Fruit fly (Drosophila melanogaster) whole organism, embryonic: ENCODE data around the gene mRpL15.

ENCODE experiments used
- Adf1 ChIP-seq: fragments of 200-800 bp; sonication (Bioruptor generic); IDR thresholded peaks from 2 replicates; pipeline ENCODE4 v1.3.6; 2022; ENCODE audit warnings: missing biosample characterization, missing genetic modification characterization
- BEAF-32 ChIP-seq: fragments of 200-800 bp; sonication (Bioruptor generic); optimal IDR thresholded peaks from 3 replicates; lab custom pipeline; 2017; ENCODE audit warnings: missing biosample characterization, missing genetic modification characterization, mild to moderate bottlenecking, moderate library complexity, missing genetic modification reagents
- Bgb ChIP-seq: fragments of 200-800 bp; sonication (Bioruptor generic); IDR thresholded peaks from 2 replicates; pipeline ENCODE4 v1.3.6; 2022; ENCODE audit warnings: missing biosample characterization, missing genetic modification characterization; ENCODE audit not compliant: partially characterized antibody
- C15 ChIP-seq: fragments of 200-800 bp; sonication (Bioruptor generic); IDR thresholded peaks from 3 replicates; pipeline ENCODE4 v1.3.6; 2022; ENCODE audit warnings: missing biosample characterization, missing genetic modification characterization
- CG10267 ChIP-seq: fragments of 200-800 bp; sonication (Bioruptor generic); optimal IDR thresholded peaks from 2 replicates; lab custom pipeline; 2018; ENCODE audit warnings: missing biosample characterization, mild to moderate bottlenecking, missing genetic modification characterization, moderate library complexity
- CG10565 ChIP-seq: fragments of 200-800 bp; sonication (Bioruptor generic); optimal IDR thresholded peaks from 3 replicates; lab custom pipeline; 2016; ENCODE audit warnings: missing biosample characterization, mild to moderate bottlenecking, missing genetic modification characterization
- CG13287 ChIP-seq: fragments of 200-800 bp; sonication (Bioruptor generic); IDR thresholded peaks from 2 replicates; pipeline ENCODE4 v1.3.6; 2022; ENCODE audit warnings: missing biosample characterization, missing genetic modification characterization; ENCODE audit not compliant: partially characterized antibody
- CG14441 ChIP-seq: fragments of 200-800 bp; sonication (Bioruptor generic); IDR thresholded peaks from 2 replicates; pipeline ENCODE4 v1.3.6; 2022; ENCODE audit warnings: missing biosample characterization, missing genetic modification characterization
- CG14710 ChIP-seq: fragments of 200-800 bp; sonication (Bioruptor generic); optimal IDR thresholded peaks from 3 replicates; lab custom pipeline; 2019; ENCODE audit warnings: missing biosample characterization, mild to moderate bottlenecking, missing genetic modification characterization, moderate library complexity
- CG15073 ChIP-seq: fragments of 200-800 bp; sonication (Bioruptor generic); optimal IDR thresholded peaks from 2 replicates; lab custom pipeline; 2016; ENCODE audit warnings: missing biosample characterization, missing genetic modification characterization
- CG17186 ChIP-seq: fragments of 200-800 bp; sonication (Bioruptor generic); optimal IDR thresholded peaks from 3 replicates; lab custom pipeline; 2017; ENCODE audit warnings: missing biosample characterization, missing genetic modification reagents, missing genetic modification characterization
- CG17385 ChIP-seq: fragments of 200-800 bp; sonication (Bioruptor generic); optimal IDR thresholded peaks from 3 replicates; lab custom pipeline; 2018; ENCODE audit warnings: missing biosample characterization, mild to moderate bottlenecking, missing genetic modification characterization
- CG17612 ChIP-seq: fragments of 200-800 bp; sonication (Bioruptor generic); IDR thresholded peaks from 2 replicates; pipeline ENCODE4 v1.3.6; 2022; ENCODE audit warnings: missing biosample characterization, missing genetic modification characterization
- CG2116 ChIP-seq: fragments of 200-800 bp; sonication (Bioruptor generic); optimal IDR thresholded peaks from 3 replicates; lab custom pipeline; 2018; ENCODE audit warnings: missing biosample characterization, mild to moderate bottlenecking, missing genetic modification characterization
- CG2875 ChIP-seq: fragments of 200-800 bp; sonication (Bioruptor generic); optimal IDR thresholded peaks from 2 replicates; lab custom pipeline; 2017; ENCODE audit warnings: missing biosample characterization, mild to moderate bottlenecking, missing genetic modification characterization, missing genetic modification reagents
- CG34224 ChIP-seq: fragments of 200-800 bp; sonication (Bioruptor generic); IDR thresholded peaks from 3 replicates; pipeline ENCODE4 v1.3.6; 2022; ENCODE audit warnings: missing biosample characterization, missing genetic modification characterization; ENCODE audit not compliant: partially characterized antibody
- CG4617 ChIP-seq: fragments of 200-800 bp; sonication (Bioruptor generic); optimal IDR thresholded peaks from 3 replicates; lab custom pipeline; 2016; ENCODE audit warnings: missing biosample characterization, missing genetic modification characterization, borderline replicate concordance
- CG8924 ChIP-seq: fragments of 200-800 bp; optimal IDR thresholded peaks from 3 replicates; lab custom pipeline; 2019; ENCODE audit warnings: missing biosample characterization, mild to moderate bottlenecking, missing genetic modification characterization, moderate library complexity
- CG8944 ChIP-seq: fragments of 200-800 bp; sonication (Bioruptor generic); optimal IDR thresholded peaks from 3 replicates; lab custom pipeline; 2016; ENCODE audit warnings: missing biosample characterization, missing genetic modification characterization
- CG9817 ChIP-seq: fragments of 200-800 bp; sonication (Bioruptor generic); optimal IDR thresholded peaks from 2 replicates; lab custom pipeline; 2018; ENCODE audit warnings: missing biosample characterization, mild to moderate bottlenecking, missing genetic modification characterization, moderate library complexity
- Camta ChIP-seq: fragments of 200-800 bp; sonication (Bioruptor generic); optimal IDR thresholded peaks from 2 replicates; lab custom pipeline; 2016; ENCODE audit warnings: missing biosample characterization, missing genetic modification characterization
- Dp ChIP-seq: fragments of 200-800 bp; sonication (Bioruptor generic); optimal IDR thresholded peaks from 2 replicates; lab custom pipeline; 2018; ENCODE audit warnings: missing biosample characterization, mild to moderate bottlenecking, missing genetic modification characterization, moderate library complexity
- E2f2 ChIP-seq: fragments of 200-800 bp; sonication (Bioruptor generic); IDR thresholded peaks from 2 replicates; pipeline ENCODE4 v1.3.6; 2022; ENCODE audit warnings: missing biosample characterization, missing genetic modification characterization
- Ets97D ChIP-seq: fragments of 200-800 bp; sonication (Bioruptor generic); optimal IDR thresholded peaks from 3 replicates; lab custom pipeline; 2016; ENCODE audit warnings: missing biosample characterization, missing genetic modification characterization
- HmgZ ChIP-seq: fragments of 200-800 bp; sonication (Bioruptor generic); optimal IDR thresholded peaks from 2 replicates; lab custom pipeline; 2018; ENCODE audit warnings: missing biosample characterization, mild to moderate bottlenecking, missing genetic modification characterization
- MESR4 ChIP-seq: fragments of 200-800 bp; sonication (Bioruptor generic); optimal IDR thresholded peaks from 2 replicates; lab custom pipeline; 2018; ENCODE audit warnings: missing biosample characterization, mild to moderate bottlenecking, missing genetic modification characterization, moderate library complexity
- Oaz ChIP-seq: fragments of 200-800 bp; sonication (Bioruptor generic); IDR thresholded peaks from 2 replicates; pipeline ENCODE4 v1.3.6; 2022; ENCODE audit warnings: missing biosample characterization, missing genetic modification characterization
- Pdp1 ChIP-seq, 2 experiments: fragments of 200-800 bp; sonication (Bioruptor generic); optimal IDR thresholded peaks; 3 replicates each; lab custom pipeline; 2016; ENCODE audit warnings: missing biosample characterization in 2 of 2, missing genetic modification characterization in 2 of 2, mild to moderate bottlenecking in 1 of 2, moderate library complexity in 1 of 2
- Sin3A ChIP-seq: fragments of >200 bp; optimal IDR thresholded peaks from 2 replicates; lab custom pipeline; 2018
- Sry-δ ChIP-seq: fragments of 200-800 bp; sonication (Bioruptor generic); optimal IDR thresholded peaks from 2 replicates; lab custom pipeline; 2016; ENCODE audit warnings: missing biosample characterization, missing genetic modification characterization
- TFAM ChIP-seq: fragments of 200-800 bp; sonication (Bioruptor generic); optimal IDR thresholded peaks from 2 replicates; lab custom pipeline; 2017; ENCODE audit warnings: missing biosample characterization, missing genetic modification characterization, inconsistent platforms
- amos ChIP-seq: fragments of 200-800 bp; sonication (Bioruptor generic); IDR thresholded peaks from 2 replicates; pipeline ENCODE4 v1.3.6; 2022; ENCODE audit warnings: missing biosample characterization, missing genetic modification characterization; ENCODE audit not compliant: partially characterized antibody
- bbx ChIP-seq: fragments of 200-800 bp; sonication (Bioruptor generic); IDR thresholded peaks from 2 replicates; pipeline ENCODE4 v1.3.6; 2022; ENCODE audit warnings: missing biosample characterization, missing genetic modification characterization; ENCODE audit not compliant: partially characterized antibody
- cas ChIP-seq: fragments of 200-800 bp; sonication (Bioruptor generic); IDR thresholded peaks from 2 replicates; pipeline ENCODE4 v1.3.6; 2022; ENCODE audit warnings: missing biosample characterization, missing genetic modification characterization
- crp ChIP-seq, 2 experiments: fragments of 200-800 bp; sonication (Bioruptor generic); optimal IDR thresholded peaks; 2 replicates in 1 of 2; 3 replicates in 1 of 2; lab custom pipeline; 2017; ENCODE audit warnings: missing biosample characterization in 2 of 2, missing genetic modification characterization in 2 of 2, mild to moderate bottlenecking in 1 of 2, moderate library complexity in 1 of 2
- dpn ChIP-seq, 2 experiments: fragments of 200-800 bp; sonication (Bioruptor generic); optimal IDR thresholded peaks; 3 replicates each; lab custom pipeline; 2016; ENCODE audit warnings: missing biosample characterization in 2 of 2, missing genetic modification characterization in 2 of 2
- fd3F ChIP-seq: fragments of 200-800 bp; sonication (Bioruptor generic); optimal IDR thresholded peaks from 2 replicates; lab custom pipeline; 2018; ENCODE audit warnings: missing biosample characterization, mild to moderate bottlenecking, missing genetic modification characterization, moderate library complexity
- fru ChIP-seq: fragments of >200 bp; optimal IDR thresholded peaks from 2 replicates; lab custom pipeline; 2017
- gfzf ChIP-seq: fragments of 200-800 bp; sonication (Bioruptor generic); optimal IDR thresholded peaks from 2 replicates; lab custom pipeline; 2016; ENCODE audit warnings: missing biosample characterization, mild to moderate bottlenecking, missing genetic modification characterization, moderate library complexity
- gt ChIP-seq: fragments of 200-800 bp; sonication (Bioruptor generic); IDR thresholded peaks from 2 replicates; pipeline ENCODE4 v1.3.6; 2022; ENCODE audit warnings: missing biosample characterization, missing genetic modification characterization
- lilli ChIP-seq: fragments of 200-800 bp; sonication (Bioruptor generic); optimal IDR thresholded peaks from 3 replicates; lab custom pipeline; 2016; ENCODE audit warnings: missing biosample characterization, missing genetic modification characterization
- otp ChIP-seq: fragments of 200-800 bp; sonication (Bioruptor generic); IDR thresholded peaks from 3 replicates; pipeline ENCODE4, ENCODE4 v1.3.6; 2022; ENCODE audit warnings: missing biosample characterization, missing genetic modification characterization
- pfk ChIP-seq: fragments of 200-800 bp; sonication (Bioruptor generic); optimal IDR thresholded peaks from 2 replicates; lab custom pipeline; 2018; ENCODE audit warnings: missing biosample characterization, mild to moderate bottlenecking, missing genetic modification characterization, moderate library complexity
- pzg ChIP-seq: fragments of 200-800 bp; sonication (Bioruptor generic); optimal IDR thresholded peaks from 3 replicates; lab custom pipeline; 2018; ENCODE audit warnings: missing biosample characterization, mild to moderate bottlenecking, missing genetic modification characterization, moderate library complexity
- schlank ChIP-seq: fragments of 200-800 bp; sonication (Bioruptor generic); optimal IDR thresholded peaks from 2 replicates; lab custom pipeline; 2018; ENCODE audit warnings: missing biosample characterization, mild to moderate bottlenecking, missing genetic modification characterization
- sd ChIP-seq: fragments of 200-800 bp; sonication (Bioruptor generic); optimal IDR thresholded peaks from 3 replicates; lab custom pipeline; 2018; ENCODE audit warnings: missing biosample characterization, mild to moderate bottlenecking, missing genetic modification characterization, moderate library complexity
- sens ChIP-seq: fragments of 200-800 bp; sonication (Bioruptor generic); peaks from one replicate; lab custom pipeline; 2016; ENCODE audit warnings: missing biosample characterization, missing genetic modification characterization
- tap ChIP-seq: fragments of 200-800 bp; optimal IDR thresholded peaks from 3 replicates; lab custom pipeline; 2019; ENCODE audit warnings: missing biosample characterization, mild to moderate bottlenecking, missing genetic modification characterization, moderate library complexity
- twi ChIP-seq: fragments of 200-800 bp; optimal IDR thresholded peaks from 2 replicates; lab custom pipeline; 2019; ENCODE audit warnings: missing biosample characterization, mild to moderate bottlenecking, missing genetic modification characterization, moderate library complexity
- wdn ChIP-seq: fragments of 200-800 bp; sonication (Bioruptor generic); IDR thresholded peaks from 2 replicates; pipeline ENCODE4 v1.3.6; 2022; ENCODE audit warnings: missing biosample characterization, missing genetic modification characterization

The mRpL15 gene

dm6 chr3L:20436069-20436468 lies at the start of gene mRpL15, which contains the start of gene CtIP:
Gene mRpL15, minus strand, starts transcription at chr3L:20436209.
Gene CtIP, plus strand, starts transcription at chr3L:20436250.
- no peak for TF ChIP-seq otp (GFP tag; lab: Robert Waterston, UW)
- TF ChIP-seq schlank (tag; lab: Kevin White, UChicago): no peak
- TF ChIP-seq Bgb (GFP tag; lab: Robert Waterston, UW): peak; percentile 39; the same call in 1 of the 2 replicates
- TF ChIP-seq wdn: no peak
- TF ChIP-seq HmgZ (tag; lab: Kevin White, UChicago): peak; percentile 15
- no peak for TF ChIP-seq pfk (GFP tag; lab: Kevin White, UChicago)
- TF ChIP-seq CG14441 (GFP tag; lab: Robert Waterston, UW): no peak
- TF ChIP-seq CG15073 (GFP tag; lab: Kevin White, UChicago): no peak
- TF ChIP-seq CG2875: no peak
- TF ChIP-seq gfzf (GFP tag; lab: Kevin White, UChicago): peak; percentile 88
- no peak for TF ChIP-seq CG17612
- peak; percentile 22 for TF ChIP-seq Sin3A (lab: Kevin White, UChicago)
- TF ChIP-seq fd3F: no peak
- no peak for TF ChIP-seq tap
- TF ChIP-seq CG10267: peak; percentile 26
- peak; percentile 55 for TF ChIP-seq bbx
- peak; percentile 39 for TF ChIP-seq MESR4 (GFP tag; lab: Kevin White, UChicago)
- TF ChIP-seq pzg (GFP tag; lab: Kevin White, UChicago): peak; percentile 79
- TF ChIP-seq Sry-δ (GFP tag; lab: Kevin White, UChicago): peak; percentile 39
- TF ChIP-seq Camta (GFP tag; lab: Kevin White, UChicago): no peak
- peak; percentile 68 for TF ChIP-seq E2f2 (GFP tag; lab: Robert Waterston, UW)
- no peak for TF ChIP-seq C15 (GFP tag; lab: Robert Waterston, UW)
- peak; percentile 38 for TF ChIP-seq Ets97D (GFP tag; lab: Kevin White, UChicago)
- TF ChIP-seq Pdp1 (GFP tag; optimal IDR thresholded peaks at IDR 0.05; lab: Kevin White, UChicago): peak in 1 of 2 experiments; percentile 29
- TF ChIP-seq dpn (GFP tag; optimal IDR thresholded peaks at IDR 0.05; lab: Kevin White, UChicago): no peak
- TF ChIP-seq BEAF-32: peak; percentile 43
- TF ChIP-seq CG17186 (GFP tag; lab: Kevin White, UChicago): peak; percentile 49
- TF ChIP-seq CG8924: peak; percentile 3
- TF ChIP-seq CG9817 (tag; lab: Kevin White, UChicago): no peak
- TF ChIP-seq CG13287 (GFP tag; lab: Robert Waterston, UW): peak; percentile 51; the same call in 1 of the 2 replicates
- no peak for TF ChIP-seq TFAM (GFP tag; lab: Kevin White, UChicago)
- peak; percentile 36; the same call in 1 of the 2 replicates for TF ChIP-seq amos (GFP tag; lab: Robert Waterston, UW)
- TF ChIP-seq lilli (GFP tag; lab: Kevin White, UChicago): no peak
- TF ChIP-seq gt (GFP tag; lab: Robert Waterston, UW): no peak
- TF ChIP-seq Oaz (GFP tag; lab: Robert Waterston, UW): no peak
- TF ChIP-seq CG34224 (GFP tag; lab: Robert Waterston, UW): peak; percentile 26; the same call in 1 of the 3 replicates
- no peak for TF ChIP-seq CG17385 (GFP tag; lab: Kevin White, UChicago)
- 0 out of 2 replicates have a peak, but pooled peaks have one; percentile 31 for TF ChIP-seq Adf1 (GFP tag; lab: Robert Waterston, UW)
- no peak for TF ChIP-seq CG8944
- TF ChIP-seq sd (tag; lab: Kevin White, UChicago): peak; percentile 53
- no peak for TF ChIP-seq cas (GFP tag; lab: Robert Waterston, UW)
- peak; percentile 33 for TF ChIP-seq sens (GFP tag; lab: Kevin White, UChicago)
- TF ChIP-seq CG14710 (tag; lab: Kevin White, UChicago): peak; percentile 11
- TF ChIP-seq fru: no peak
- TF ChIP-seq Dp (GFP tag; lab: Kevin White, UChicago): peak; percentile 62
- no peak for TF ChIP-seq CG10565 (GFP tag; lab: Kevin White, UChicago)
- peak; percentile 5 for TF ChIP-seq CG2116 (GFP tag; lab: Kevin White, UChicago)
- peak in 1 of 2 experiments; percentile 65 for TF ChIP-seq crp (GFP tag; optimal IDR thresholded peaks at IDR 0.05; lab: Kevin White, UChicago)
- TF ChIP-seq twi (tag; lab: Kevin White, UChicago): no peak
- peak; percentile 87 for TF ChIP-seq CG4617
